Worm (Caenorhabditis elegans) whole organism, midembryonic: ENCODE measurements around the gene str-178.

Experiments used
- flt-1 ChIP-seq: fragments of 200-800 bp; sonication (Bioruptor generic); IDR thresholded peaks from 2 replicates; pipeline ENCODE4 v1.3.6; 2022; ENCODE audit warnings: missing genetic modification characterization, missing compliant biosample characterization
- klf-2 ChIP-seq: fragments of 200-800 bp; sonication (Bioruptor generic); conservative IDR thresholded peaks from 2 replicates; pipeline ENCODE4 v1.3.6; 2022; ENCODE audit warnings: missing genetic modification reagents, missing genetic modification characterization, missing compliant biosample characterization
- med-1 ChIP-seq: sonication (generic microtip); optimal IDR thresholded peaks from 2 replicates; lab custom pipeline; 2017; ENCODE audit warnings: missing genetic modification characterization, mild to moderate bottlenecking, missing compliant biosample characterization, antibody characterized with exemption, missing genetic modification reagents; ENCODE audit not compliant: insufficient read depth
- ztf-23 ChIP-seq: fragments of 200-800 bp; sonication (Bioruptor generic); IDR thresholded peaks from 2 replicates; pipeline ENCODE4 v1.3.6; 2022; ENCODE audit warnings: missing genetic modification reagents, missing genetic modification characterization, missing compliant biosample characterization

- no peak for TF ChIP-seq flt-1 (GFP tag; lab: Robert Waterston, UW)
- TF ChIP-seq ztf-23 (GFP tag; lab: Robert Waterston, UW) = no peak
- no peak for TF ChIP-seq med-1 (GFP tag; lab: Kevin White, UChicago)
- TF ChIP-seq klf-2 (GFP tag; lab: Robert Waterston, UW) = no peak
Measured at ce11 chrV:12754839-12755238, 38.5 kb upstream of the str-178 start, which contains the start of gene gpa-13.
